Fruit fly (Drosophila melanogaster) whole organism, embryonic: ENCODE measurements around the gene CG11052.
A peak's percentile ranks its signal among the peaks of the same experiment; 100 is the strongest.

Experiments
- Blimp-1 ChIP-seq: fragments of 200-800 bp; sonication (Bioruptor generic); optimal IDR thresholded peaks from 3 replicates; lab custom pipeline; 2018; ENCODE audit warnings: missing biosample characterization, missing genetic modification characterization, mild to moderate bottlenecking, moderate library complexity, missing genetic modification reagents
- CG11456 ChIP-seq: fragments of 200-800 bp; sonication (Bioruptor generic); IDR thresholded peaks from 3 replicates; pipeline ENCODE4 v1.3.6; 2022; ENCODE audit warnings: missing biosample characterization, missing genetic modification characterization
- CG3163 ChIP-seq: fragments of 200-800 bp; sonication (Bioruptor generic); optimal IDR thresholded peaks from 3 replicates; lab custom pipeline; 2016; ENCODE audit warnings: missing biosample characterization, missing genetic modification characterization
- CG6683 ChIP-seq: fragments of 200-800 bp; sonication (Bioruptor generic); optimal IDR thresholded peaks from 2 replicates; lab custom pipeline; 2017; ENCODE audit warnings: missing biosample characterization, mild to moderate bottlenecking, missing genetic modification characterization, missing genetic modification reagents
- Spps ChIP-seq: fragments of 200-800 bp; sonication (Bioruptor generic); optimal IDR thresholded peaks from 2 replicates; lab custom pipeline; 2018; ENCODE audit warnings: missing biosample characterization, mild to moderate bottlenecking, missing genetic modification characterization
- caup ChIP-seq: fragments of 200-800 bp; sonication (Bioruptor generic); optimal IDR thresholded peaks from 3 replicates; lab custom pipeline; 2017; ENCODE audit warnings: missing biosample characterization, mild to moderate bottlenecking, missing genetic modification characterization, moderate library complexity; ENCODE audit not compliant: severe bottlenecking

DNA sequence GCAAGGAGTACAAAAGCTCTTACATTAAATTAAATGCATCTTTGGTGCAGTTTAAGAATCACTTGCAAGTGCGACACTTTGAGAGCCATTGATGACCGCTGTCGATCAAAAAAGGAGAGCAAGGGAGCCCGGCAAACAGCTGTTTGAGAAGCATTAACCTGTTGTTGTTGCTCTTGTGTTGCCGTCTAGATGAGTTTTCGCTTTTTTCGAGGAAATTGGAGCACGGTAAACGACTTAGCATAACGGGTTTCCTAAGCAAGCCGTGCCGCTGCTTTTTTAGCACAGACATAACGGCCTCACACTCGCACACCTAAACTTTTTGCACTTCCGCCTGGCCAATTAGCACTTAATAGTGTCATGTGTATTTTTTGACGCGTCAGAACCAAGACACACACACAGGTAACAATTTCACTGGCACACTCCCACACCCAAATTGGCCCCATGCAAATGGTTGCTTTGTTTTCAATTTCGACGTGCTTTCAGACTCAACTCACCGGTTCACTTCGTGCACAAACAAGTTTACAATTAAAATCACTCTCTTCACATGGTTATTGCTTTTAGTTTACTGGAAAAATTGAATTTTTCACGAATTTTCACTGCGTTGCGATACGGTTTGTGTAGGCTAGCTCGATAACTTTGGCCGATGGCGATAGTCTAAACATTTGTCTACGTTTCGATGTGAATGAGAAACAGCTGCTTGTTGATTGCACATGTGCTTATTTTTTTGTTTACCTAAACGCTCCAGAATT is 21.2 kb upstream of the CG11052 start, which contains the start of the genes CG10903 and CG2747:
- TF ChIP-seq Blimp-1 (GFP tag; lab: Kevin White, UChicago) (peak; percentile 61), CG6683 (GFP tag; lab: Kevin White, UChicago) (no peak), caup (GFP tag; lab: Kevin White, UChicago) (no peak), Spps (tag; lab: Kevin White, UChicago) (no peak), CG11456 (no peak), CG3163 (no peak)
